Worm (Caenorhabditis elegans) whole organism, midembryonic: ENCODE measurements around the gene F18E9.4.

Experiments
- T22C8.4 ChIP-seq: fragments of 200-800 bp; sonication (Bioruptor generic); IDR thresholded peaks from 2 replicates; pipeline ENCODE4 v1.3.6; 2022; ENCODE audit warnings: missing genetic modification characterization, missing compliant biosample characterization
- cog-1 ChIP-seq: sonication (generic microtip); optimal IDR thresholded peaks from 2 replicates; lab custom pipeline; 2016; ENCODE audit warnings: missing genetic modification characterization, missing compliant biosample characterization
- flt-1 ChIP-seq: fragments of 200-800 bp; sonication (Bioruptor generic); IDR thresholded peaks from 2 replicates; pipeline ENCODE4 v1.3.6; 2022; ENCODE audit warnings: missing genetic modification characterization, missing compliant biosample characterization
- klf-2 ChIP-seq: fragments of 200-800 bp; sonication (Bioruptor generic); conservative IDR thresholded peaks from 2 replicates; pipeline ENCODE4 v1.3.6; 2022; ENCODE audit warnings: missing genetic modification reagents, missing genetic modification characterization, missing compliant biosample characterization
- med-1 ChIP-seq: sonication (generic microtip); optimal IDR thresholded peaks from 2 replicates; lab custom pipeline; 2017; ENCODE audit warnings: missing genetic modification characterization, mild to moderate bottlenecking, missing compliant biosample characterization, antibody characterized with exemption, missing genetic modification reagents; ENCODE audit not compliant: insufficient read depth
- ref-1 ChIP-seq: fragments of 200-800 bp; sonication (Bioruptor generic); conservative IDR thresholded peaks from 2 replicates; pipeline ENCODE4 v1.3.6; 2022; ENCODE audit warnings: missing genetic modification reagents, missing genetic modification characterization, missing compliant biosample characterization
- tab-1 ChIP-seq: fragments of 200-800 bp; sonication (Bioruptor generic); IDR thresholded peaks from 2 replicates; pipeline ENCODE4 v1.3.6; 2022; ENCODE audit warnings: missing genetic modification characterization, missing compliant biosample characterization
- ztf-23 ChIP-seq: fragments of 200-800 bp; sonication (Bioruptor generic); IDR thresholded peaks from 2 replicates; pipeline ENCODE4 v1.3.6; 2022; ENCODE audit warnings: missing genetic modification reagents, missing genetic modification characterization, missing compliant biosample characterization
- ztf-29 ChIP-seq: fragments of 200-800 bp; sonication (Bioruptor generic); IDR thresholded peaks from 2 replicates; pipeline ENCODE4 v1.3.6; 2022; ENCODE audit warnings: missing genetic modification reagents, missing genetic modification characterization, missing compliant biosample characterization

Gene F18E9.4

DNA sequence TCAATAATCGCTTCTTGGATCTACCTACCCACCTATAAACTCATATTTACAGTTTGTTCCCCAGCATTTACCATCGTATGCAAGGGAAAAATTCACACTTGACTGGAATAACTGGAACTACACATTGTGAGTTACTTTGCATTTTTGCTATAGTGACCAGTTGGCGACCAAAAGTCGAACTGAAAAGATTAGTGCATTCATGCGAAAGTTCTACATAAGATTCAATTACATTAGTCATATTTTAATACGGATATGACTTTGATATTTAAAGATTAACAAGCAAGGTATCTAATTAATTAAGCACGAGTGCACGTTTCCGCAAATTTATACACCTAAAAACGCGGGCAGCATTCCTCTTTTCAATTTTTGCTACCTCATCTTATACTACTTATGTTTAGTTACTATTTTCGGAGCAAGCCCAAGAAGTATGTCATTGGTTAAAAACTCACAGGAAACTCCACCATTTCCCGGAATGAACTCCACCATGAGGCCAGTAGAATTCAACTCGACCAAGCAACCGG, 9.3 kb upstream of the F18E9.4 start, which contains the start of gene jmjd-3.1:
Gene jmjd-3.1 (plus strand): TSS at position 51 of the 521 bp plus-strand sequence.
- TF ChIP-seq klf-2 (GFP tag; lab: Robert Waterston, UW) (no peak), ztf-29 (GFP tag; lab: Robert Waterston, UW) (no peak), tab-1 (no peak), ref-1 (GFP tag; lab: Robert Waterston, UW) (no peak), med-1 (GFP tag; lab: Kevin White, UChicago) (no peak), T22C8.4 (GFP tag; lab: Robert Waterston, UW) (no peak), cog-1 (tag; lab: Kevin White, UChicago) (no peak)

DNA sequence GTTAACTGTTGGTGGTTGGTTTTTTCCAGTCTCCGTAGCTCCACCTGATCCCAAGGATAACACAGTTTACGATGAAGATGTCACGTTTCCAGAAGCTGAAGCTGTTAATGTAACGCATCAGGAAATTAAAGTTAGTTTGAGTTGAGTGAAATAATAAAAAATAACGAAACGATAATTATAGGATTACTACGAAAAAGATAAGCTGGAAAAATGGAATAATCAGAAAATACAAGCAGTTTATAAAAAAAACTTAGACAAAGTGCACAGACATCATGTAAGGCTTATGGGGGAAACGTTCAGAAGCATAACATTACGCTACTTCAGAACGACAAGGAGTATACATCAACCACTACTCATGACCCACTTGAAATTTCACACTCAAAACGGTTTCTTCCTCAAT, 1.1 kb downstream of the F18E9.4 start, which contains the start of gene F18E9.8:
Gene F18E9.8 (minus strand): TSS at position 101 of the 400 bp plus-strand sequence.
- TF ChIP-seq klf-2 (GFP tag; lab: Robert Waterston, UW) (no peak), ztf-23 (GFP tag; lab: Robert Waterston, UW) (no peak), cog-1 (tag; lab: Kevin White, UChicago) (no peak), ref-1 (GFP tag; lab: Robert Waterston, UW) (no peak), flt-1 (GFP tag; lab: Robert Waterston, UW) (no peak), tab-1 (no peak), ztf-29 (GFP tag; lab: Robert Waterston, UW) (no peak)

DNA sequence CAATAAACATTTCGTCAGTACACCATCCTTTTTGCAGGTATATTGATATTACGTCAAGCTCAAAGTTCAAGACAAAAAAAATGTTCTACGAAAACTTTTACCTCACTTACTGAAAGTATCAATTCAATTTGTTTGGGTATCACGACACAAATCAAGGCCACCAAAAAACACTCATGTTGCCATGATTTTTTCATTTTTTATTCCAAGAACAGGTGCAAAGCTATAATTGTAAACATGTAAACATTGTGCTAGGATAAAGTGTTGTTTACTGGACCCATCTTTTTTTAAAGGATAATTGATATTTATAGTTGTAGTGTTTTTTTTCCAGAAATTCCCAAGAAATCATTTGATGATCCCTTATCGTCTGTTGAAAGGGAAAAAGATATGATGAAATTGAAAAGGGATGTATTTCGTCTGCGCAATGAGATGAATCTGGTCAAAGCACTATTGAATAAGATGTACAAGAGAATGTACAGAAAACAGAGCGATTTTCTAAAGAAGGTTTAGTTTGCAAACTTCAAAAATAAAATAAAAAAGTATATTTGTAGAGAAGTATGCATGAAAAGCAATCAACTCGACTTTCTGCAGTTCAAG, 2.5 kb downstream of the F18E9.4 start:
- no peak for TF ChIP-seq klf-2 (GFP tag; lab: Robert Waterston, UW)
- TF ChIP-seq tab-1: no peak
- no peak for TF ChIP-seq T22C8.4 (GFP tag; lab: Robert Waterston, UW)
- TF ChIP-seq med-1 (GFP tag; lab: Kevin White, UChicago): no peak
- TF ChIP-seq ztf-29 (GFP tag; lab: Robert Waterston, UW): no peak
- no peak for TF ChIP-seq flt-1 (GFP tag; lab: Robert Waterston, UW)
- no peak for TF ChIP-seq cog-1 (tag; lab: Kevin White, UChicago)
- no peak for TF ChIP-seq ref-1 (GFP tag; lab: Robert Waterston, UW)
- no peak for TF ChIP-seq ztf-23 (GFP tag; lab: Robert Waterston, UW)

DNA sequence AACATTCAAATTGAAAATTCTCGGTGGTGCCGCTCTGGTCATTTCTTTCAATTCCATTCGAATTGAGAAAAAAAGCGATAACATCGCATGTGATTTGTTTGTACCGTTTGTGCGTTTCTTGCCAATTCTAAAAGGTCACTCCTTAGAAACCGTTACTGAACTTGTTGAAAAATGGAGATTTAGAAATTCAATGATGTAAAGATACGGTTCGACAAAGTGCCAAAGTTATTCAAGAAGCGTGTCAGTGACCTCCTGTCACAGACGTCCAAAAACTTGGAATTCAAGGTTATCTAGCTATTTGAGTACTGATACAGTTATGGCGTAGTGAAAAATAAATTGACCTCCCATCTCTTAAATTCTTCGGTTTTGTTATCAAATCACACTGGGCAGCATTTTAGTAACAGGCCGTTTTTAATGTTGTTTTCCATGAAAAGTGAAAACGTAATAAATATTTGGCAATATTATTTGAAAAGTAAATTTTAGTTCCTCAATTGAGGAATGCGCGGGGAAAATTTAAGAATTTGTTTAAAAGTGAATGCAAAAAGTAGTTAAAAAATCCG, 4.6 kb downstream of the F18E9.4 start:
- TF ChIP-seq klf-2 (GFP tag; lab: Robert Waterston, UW) (no peak), T22C8.4 (GFP tag; lab: Robert Waterston, UW) (no peak), cog-1 (tag; lab: Kevin White, UChicago) (no peak), tab-1 (no peak), flt-1 (GFP tag; lab: Robert Waterston, UW) (no peak), ref-1 (GFP tag; lab: Robert Waterston, UW) (no peak), med-1 (GFP tag; lab: Kevin White, UChicago) (no peak), ztf-29 (GFP tag; lab: Robert Waterston, UW) (no peak), ztf-23 (GFP tag; lab: Robert Waterston, UW) (no peak)

DNA sequence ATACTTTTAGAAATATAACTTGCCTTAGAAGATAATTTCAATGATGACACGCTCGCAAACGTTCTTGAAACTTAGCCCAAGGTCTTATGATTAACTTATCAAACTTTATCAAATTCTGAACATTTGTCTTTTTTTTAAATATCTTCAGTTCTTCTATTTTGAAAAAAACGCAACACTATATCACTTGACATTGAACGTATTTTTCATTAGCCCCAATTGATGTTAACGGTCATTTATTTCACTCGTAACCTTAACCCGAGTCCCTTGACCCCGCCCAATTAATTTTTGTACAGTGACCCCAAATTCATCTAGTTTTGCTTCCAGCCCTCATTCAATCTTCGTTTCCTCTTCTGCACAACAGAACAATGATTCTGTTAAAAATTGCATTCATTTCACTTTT, 5.5 kb downstream of the F18E9.4 start, which contains the start of gene F18E9.3:
Gene F18E9.3 (plus strand): TSS at position 311 of the 400 bp plus-strand sequence.
- no peak for TF ChIP-seq T22C8.4 (GFP tag; lab: Robert Waterston, UW)
- TF ChIP-seq flt-1 (GFP tag; lab: Robert Waterston, UW): no peak
- TF ChIP-seq ztf-23 (GFP tag; lab: Robert Waterston, UW): no peak
- TF ChIP-seq cog-1 (tag; lab: Kevin White, UChicago): no peak
- no peak for TF ChIP-seq tab-1
- TF ChIP-seq med-1 (GFP tag; lab: Kevin White, UChicago): no peak
- no peak for TF ChIP-seq klf-2 (GFP tag; lab: Robert Waterston, UW)
- no peak for TF ChIP-seq ztf-29 (GFP tag; lab: Robert Waterston, UW)
- TF ChIP-seq ref-1 (GFP tag; lab: Robert Waterston, UW): no peak

DNA sequence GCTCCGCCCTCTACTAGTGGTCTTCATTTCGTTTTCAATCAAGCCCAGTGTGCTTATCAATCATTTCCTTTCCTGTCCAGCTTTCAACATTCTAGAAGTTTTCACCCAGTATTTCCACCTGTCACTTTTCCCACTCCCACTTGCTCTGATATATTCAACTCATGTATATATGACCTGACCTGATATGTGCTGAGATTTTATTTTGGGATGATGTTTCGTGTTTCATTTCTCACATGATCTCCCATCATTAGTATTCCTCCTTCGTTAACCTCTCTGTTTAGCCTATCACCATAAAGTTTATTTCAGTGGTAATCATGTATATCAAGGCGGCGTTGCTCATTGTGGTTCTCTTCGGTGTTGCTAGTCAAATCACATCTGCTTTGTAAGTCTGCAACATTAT, 12.6 kb downstream of the F18E9.4 start, which contains the start of gene nlp-7:
Gene nlp-7 (plus strand): TSS at position 301 of the 400 bp plus-strand sequence.
- TF ChIP-seq ref-1 (GFP tag; lab: Robert Waterston, UW) (no peak), med-1 (GFP tag; lab: Kevin White, UChicago) (no peak), ztf-23 (GFP tag; lab: Robert Waterston, UW) (no peak), cog-1 (tag; lab: Kevin White, UChicago) (no peak), ztf-29 (GFP tag; lab: Robert Waterston, UW) (no peak), klf-2 (GFP tag; lab: Robert Waterston, UW) (no peak), tab-1 (no peak), T22C8.4 (GFP tag; lab: Robert Waterston, UW) (no peak), flt-1 (GFP tag; lab: Robert Waterston, UW) (no peak)

DNA sequence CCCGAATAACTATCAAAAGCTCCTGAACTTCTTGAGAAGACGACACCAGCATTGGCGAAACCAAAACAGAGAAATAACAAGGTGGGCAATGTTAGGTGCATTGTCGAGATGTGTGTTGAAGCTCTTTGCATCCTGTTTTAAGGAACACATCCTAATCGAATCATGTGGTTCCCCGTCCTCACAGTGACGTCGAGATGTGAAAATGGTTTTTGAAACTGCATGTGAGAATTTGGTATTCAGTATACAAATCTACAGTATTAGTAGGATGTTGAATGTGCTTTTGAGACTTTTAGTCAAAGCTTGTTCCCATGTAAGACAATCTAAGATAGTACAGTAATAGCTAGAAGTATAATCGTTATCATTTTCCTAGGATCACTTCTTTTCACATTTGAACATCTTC, 17.3 kb downstream of the F18E9.4 start, which contains the start of gene F18E9.7:
Gene F18E9.7 (minus strand): TSS at position 101 of the 400 bp plus-strand sequence.
- TF ChIP-seq med-1 (GFP tag; lab: Kevin White, UChicago): no peak
- no peak for TF ChIP-seq tab-1
- TF ChIP-seq ztf-29 (GFP tag; lab: Robert Waterston, UW): no peak

DNA sequence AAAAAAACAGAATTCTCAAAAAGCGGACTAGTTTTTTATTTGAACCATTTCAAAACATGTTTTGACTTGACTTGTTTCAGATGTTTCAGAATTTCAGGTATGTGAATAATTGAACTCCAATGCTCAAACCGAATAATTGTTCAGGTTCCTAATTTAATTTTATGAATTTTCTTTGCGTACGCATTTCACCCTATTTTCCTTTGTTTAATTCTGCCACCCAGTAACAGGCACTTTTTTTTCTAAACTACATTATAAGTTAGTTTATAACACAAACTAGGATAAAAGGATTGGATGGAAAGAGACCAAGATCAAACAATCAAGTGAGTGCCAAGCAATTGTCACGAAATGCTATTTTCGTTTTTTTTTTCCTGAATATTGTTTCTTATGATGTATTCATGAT, 18.2 kb downstream of the F18E9.4 start:
- TF ChIP-seq flt-1 (GFP tag; lab: Robert Waterston, UW): no peak
- TF ChIP-seq ref-1 (GFP tag; lab: Robert Waterston, UW): no peak
- no peak for TF ChIP-seq ztf-29 (GFP tag; lab: Robert Waterston, UW)
- TF ChIP-seq tab-1: no peak
- no peak for TF ChIP-seq cog-1 (tag; lab: Kevin White, UChicago)
- no peak for TF ChIP-seq klf-2 (GFP tag; lab: Robert Waterston, UW)
- no peak for TF ChIP-seq T22C8.4 (GFP tag; lab: Robert Waterston, UW)
- TF ChIP-seq med-1 (GFP tag; lab: Kevin White, UChicago): no peak
- no peak for TF ChIP-seq ztf-23 (GFP tag; lab: Robert Waterston, UW)
